Worm (Caenorhabditis elegans): ENCODE data around the gene fil-1.

DNA sequence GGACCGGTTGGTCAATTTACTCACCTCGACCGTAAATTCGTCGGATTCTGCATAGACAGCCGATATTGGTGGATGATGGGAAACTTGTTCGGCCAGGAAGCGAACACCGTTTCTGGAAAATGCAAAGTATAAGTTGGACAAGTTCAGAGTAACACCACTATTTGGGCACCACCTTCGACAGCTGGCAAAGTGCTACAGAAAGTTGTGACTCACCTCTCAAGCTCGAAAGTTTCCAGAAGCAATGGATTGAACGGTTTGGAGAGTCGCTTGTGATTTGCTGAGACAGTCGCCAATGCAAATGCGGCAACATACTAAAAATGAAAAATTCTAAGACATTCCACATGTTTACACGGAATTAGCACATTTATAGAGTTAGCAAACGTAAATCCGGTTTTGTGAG, 19.7 kb downstream of the fil-1 start:
- TF ChIP-seq him-1 (tag; optimal IDR thresholded peaks at IDR 0.05), result no peak
- no peak for TF ChIP-seq W03F9.2 (tag; optimal IDR thresholded peaks at IDR 0.05)
- TF ChIP-seq dao-5 (tag; optimal IDR thresholded peaks at IDR 0.05), result no peak
